Fruit fly (Drosophila melanogaster): ENCODE measurements around the gene knk.

- no peak for TF ChIP-seq CG8478 (optimal IDR thresholded peaks at IDR 0.05)
- peak; percentile 75 to 80 for TF ChIP-seq CTCF (optimal IDR thresholded peaks at IDR 0.05)
Measured at dm6 chr3R:10124764-10125163, 700 bp downstream of the knk start.

Measured in S2 (cell line).